Fruit fly (Drosophila melanogaster) whole organism, embryonic: ENCODE data around the gene Prm.
A peak's percentile ranks its signal among the peaks of the same experiment; 100 is the strongest.

Experiments
- Atf6 ChIP-seq: fragments of 200-800 bp; sonication (Bioruptor generic); IDR thresholded peaks from 2 replicates; pipeline ENCODE4 v1.3.6; 2022; ENCODE audit warnings: missing biosample characterization, missing genetic modification characterization
- Bgb ChIP-seq: fragments of 200-800 bp; sonication (Bioruptor generic); IDR thresholded peaks from 2 replicates; pipeline ENCODE4 v1.3.6; 2022; ENCODE audit warnings: missing biosample characterization, missing genetic modification characterization; ENCODE audit not compliant: partially characterized antibody
- CG10366 ChIP-seq: fragments of 200-800 bp; sonication (Bioruptor generic); IDR thresholded peaks from 2 replicates; pipeline ENCODE4 v1.3.6; 2022; ENCODE audit warnings: missing biosample characterization, missing genetic modification characterization
- CG12155 ChIP-seq: fragments of 200-800 bp; sonication (Bioruptor generic); optimal IDR thresholded peaks from 3 replicates; lab custom pipeline; 2016; ENCODE audit warnings: missing biosample characterization, missing genetic modification characterization
- CG12769 ChIP-seq: fragments of 200-800 bp; sonication (Bioruptor generic); optimal IDR thresholded peaks from 2 replicates; lab custom pipeline; 2019; ENCODE audit warnings: missing biosample characterization, mild to moderate bottlenecking, missing genetic modification characterization, moderate library complexity
- CG13123 ChIP-seq: fragments of 200-800 bp; sonication (Bioruptor generic); optimal IDR thresholded peaks from 2 replicates; lab custom pipeline; 2016; ENCODE audit warnings: missing biosample characterization, missing genetic modification characterization
- CG14965 ChIP-seq: fragments of 200-800 bp; sonication (Bioruptor generic); optimal IDR thresholded peaks from 2 replicates; lab custom pipeline; 2016; ENCODE audit warnings: missing biosample characterization, missing genetic modification characterization, borderline replicate concordance
- CG15479 ChIP-seq: fragments of 200-800 bp; sonication (Bioruptor generic); optimal IDR thresholded peaks from 3 replicates; lab custom pipeline; 2019; ENCODE audit warnings: missing biosample characterization, mild to moderate bottlenecking, missing genetic modification characterization, moderate library complexity
- CG1603 ChIP-seq: fragments of 200-800 bp; sonication (Bioruptor generic); optimal IDR thresholded peaks from 2 replicates; lab custom pipeline; 2019; ENCODE audit warnings: missing biosample characterization, mild to moderate bottlenecking, missing genetic modification characterization, moderate library complexity
- CG18599 ChIP-seq: fragments of 200-800 bp; sonication (Bioruptor generic); optimal IDR thresholded peaks from 3 replicates; lab custom pipeline; 2017; ENCODE audit warnings: missing biosample characterization, missing genetic modification characterization, mild to moderate bottlenecking, moderate library complexity, missing genetic modification reagents
- CG2120 ChIP-seq: fragments of 200-800 bp; sonication (Bioruptor generic); optimal IDR thresholded peaks from 3 replicates; lab custom pipeline; 2016; ENCODE audit warnings: missing biosample characterization, missing genetic modification characterization
- CG30020 ChIP-seq: fragments of 200-800 bp; optimal IDR thresholded peaks from 2 replicates; lab custom pipeline; 2019; ENCODE audit warnings: missing biosample characterization, mild to moderate bottlenecking, missing genetic modification characterization, moderate library complexity
- CG3281 ChIP-seq: fragments of 200-800 bp; sonication (Bioruptor generic); optimal IDR thresholded peaks from 3 replicates; lab custom pipeline; 2017; ENCODE audit warnings: missing biosample characterization, mild to moderate bottlenecking, missing genetic modification characterization
- CG4730 ChIP-seq: fragments of 200-800 bp; sonication (Bioruptor generic); IDR thresholded peaks from 2 replicates; pipeline ENCODE4 v1.3.6; 2022; ENCODE audit warnings: missing biosample characterization, missing genetic modification characterization
- CG4854 ChIP-seq: fragments of 200-800 bp; sonication (Bioruptor generic); optimal IDR thresholded peaks from 2 replicates; lab custom pipeline; 2016; ENCODE audit warnings: missing biosample characterization, missing genetic modification characterization, inconsistent platforms
- CG7786 ChIP-seq: fragments of 200-800 bp; sonication (Bioruptor generic); optimal IDR thresholded peaks from 2 replicates; lab custom pipeline; 2016; ENCODE audit warnings: missing biosample characterization, missing genetic modification characterization
- CG7928 ChIP-seq: fragments of 200-800 bp; sonication (Bioruptor generic); optimal IDR thresholded peaks from 2 replicates; lab custom pipeline; 2017; ENCODE audit warnings: missing biosample characterization, mild to moderate bottlenecking, missing genetic modification characterization
- CG9609 ChIP-seq: fragments of 200-800 bp; sonication (Bioruptor generic); optimal IDR thresholded peaks from 3 replicates; lab custom pipeline; 2016; ENCODE audit warnings: missing biosample characterization, missing genetic modification characterization
- D19A ChIP-seq: fragments of 200-800 bp; optimal IDR thresholded peaks from 3 replicates; lab custom pipeline; 2019; ENCODE audit warnings: missing biosample characterization, mild to moderate bottlenecking, missing genetic modification characterization, moderate library complexity
- Dip3 ChIP-seq: fragments of 200-800 bp; sonication (Bioruptor generic); optimal IDR thresholded peaks from 3 replicates; lab custom pipeline; 2016; ENCODE audit warnings: missing biosample characterization, missing genetic modification characterization
- E2f1 ChIP-seq: fragments of 200-800 bp; sonication (Bioruptor generic); IDR thresholded peaks from 2 replicates; pipeline ENCODE4 v1.3.6; 2022; ENCODE audit warnings: missing biosample characterization, missing genetic modification characterization
- GATAe ChIP-seq: fragments of 200-800 bp; sonication (Bioruptor generic); conservative IDR thresholded peaks from 2 replicates; pipeline ENCODE4 v1.3.6; 2022; ENCODE audit warnings: missing biosample characterization, missing genetic modification characterization
- H2.0 ChIP-seq: fragments of 200-800 bp; sonication (Bioruptor generic); IDR thresholded peaks from 2 replicates; pipeline ENCODE4 v1.3.6; 2022; ENCODE audit warnings: missing biosample characterization, missing genetic modification characterization
- HLH54F ChIP-seq: fragments of 200-800 bp; sonication (Bioruptor generic); optimal IDR thresholded peaks from 3 replicates; lab custom pipeline; 2016; ENCODE audit warnings: missing biosample characterization, missing genetic modification characterization
- HmgZ ChIP-seq: fragments of 200-800 bp; sonication (Bioruptor generic); optimal IDR thresholded peaks from 2 replicates; lab custom pipeline; 2018; ENCODE audit warnings: missing biosample characterization, mild to moderate bottlenecking, missing genetic modification characterization
- Hmr ChIP-seq: fragments of 200-800 bp; sonication (Bioruptor generic); optimal IDR thresholded peaks from 3 replicates; lab custom pipeline; 2017; ENCODE audit warnings: mild to moderate bottlenecking, missing biosample characterization, missing genetic modification reagents, missing genetic modification characterization
- Med ChIP-seq: fragments of 200-800 bp; sonication (Bioruptor generic); peaks from one replicate; lab custom pipeline; 2016; ENCODE audit warnings: missing biosample characterization, missing genetic modification characterization, mild to moderate bottlenecking, inconsistent platforms, moderate library complexity
- NC2α ChIP-seq: fragments of 200-800 bp; sonication (Bioruptor generic); optimal IDR thresholded peaks from 2 replicates; lab custom pipeline; 2016; ENCODE audit warnings: missing biosample characterization, missing genetic modification characterization
- Scr ChIP-seq: fragments of 200-800 bp; sonication (Bioruptor generic); IDR thresholded peaks from 2 replicates; pipeline ENCODE4 v1.3.6; 2022; ENCODE audit warnings: missing biosample characterization, missing genetic modification characterization; ENCODE audit not compliant: partially characterized antibody
- Spps ChIP-seq: fragments of 200-800 bp; sonication (Bioruptor generic); optimal IDR thresholded peaks from 2 replicates; lab custom pipeline; 2018; ENCODE audit warnings: missing biosample characterization, mild to moderate bottlenecking, missing genetic modification characterization
- al ChIP-seq: fragments of 200-800 bp; sonication (Bioruptor generic); IDR thresholded peaks from 2 replicates; pipeline ENCODE4 v1.3.6; 2022; ENCODE audit warnings: missing biosample characterization, missing genetic modification characterization
- aop ChIP-seq: fragments of 200-800 bp; sonication (Bioruptor generic); IDR thresholded peaks from 2 replicates; pipeline ENCODE4 v1.3.6; 2022; ENCODE audit warnings: missing biosample characterization, missing genetic modification characterization
- ap ChIP-seq: fragments of 200-800 bp; sonication (Bioruptor generic); IDR thresholded peaks from 2 replicates; pipeline ENCODE4 v1.3.6; 2022; ENCODE audit warnings: missing biosample characterization, missing genetic modification characterization
- btn ChIP-seq: fragments of 200-800 bp; sonication (Bioruptor generic); optimal IDR thresholded peaks from 2 replicates; lab custom pipeline; 2016; ENCODE audit warnings: missing biosample characterization, missing genetic modification characterization
- dpn ChIP-seq, 2 experiments: fragments of 200-800 bp; sonication (Bioruptor generic); optimal IDR thresholded peaks; 3 replicates each; lab custom pipeline; 2016; ENCODE audit warnings: missing biosample characterization in 2 of 2, missing genetic modification characterization in 2 of 2
- dysf ChIP-seq: fragments of 200-800 bp; sonication (Bioruptor generic); IDR thresholded peaks from 3 replicates; pipeline ENCODE4 v1.3.6; 2022; ENCODE audit warnings: missing biosample characterization, missing genetic modification characterization
- en ChIP-seq: fragments of 200-800 bp; sonication (Bioruptor generic); optimal IDR thresholded peaks from 2 replicates; lab custom pipeline; 2016; ENCODE audit warnings: missing biosample characterization, missing genetic modification characterization
- exex ChIP-seq: fragments of 200-800 bp; sonication (Bioruptor generic); optimal IDR thresholded peaks from 4 replicates; lab custom pipeline; 2018; ENCODE audit warnings: missing biosample characterization, mild to moderate bottlenecking, missing genetic modification characterization, moderate library complexity
- fd64A ChIP-seq: fragments of 200-800 bp; sonication (Bioruptor generic); optimal IDR thresholded peaks from 3 replicates; lab custom pipeline; 2018; ENCODE audit warnings: missing biosample characterization, mild to moderate bottlenecking, missing genetic modification characterization
- fru ChIP-seq: fragments of >200 bp; optimal IDR thresholded peaks from 2 replicates; lab custom pipeline; 2017
- gem ChIP-seq: fragments of 200-800 bp; sonication (Bioruptor generic); optimal IDR thresholded peaks from 2 replicates; lab custom pipeline; 2019; ENCODE audit warnings: missing biosample characterization, mild to moderate bottlenecking, missing genetic modification characterization, moderate library complexity
- grau ChIP-seq: fragments of 200-800 bp; optimal IDR thresholded peaks from 3 replicates; lab custom pipeline; 2019; ENCODE audit warnings: missing biosample characterization, mild to moderate bottlenecking, missing genetic modification characterization, moderate library complexity
- kah ChIP-seq: fragments of 200-800 bp; sonication (Bioruptor generic); optimal IDR thresholded peaks from 2 replicates; lab custom pipeline; 2018; ENCODE audit warnings: missing biosample characterization, mild to moderate bottlenecking, missing genetic modification characterization
- pnt ChIP-seq: fragments of 200-800 bp; sonication (Bioruptor generic); optimal IDR thresholded peaks from 3 replicates; lab custom pipeline; 2016; ENCODE audit warnings: missing biosample characterization, missing genetic modification characterization
- sens-2 ChIP-seq: fragments of 200-800 bp; sonication (Bioruptor generic); IDR thresholded peaks from 2 replicates; pipeline ENCODE4 v1.3.6; 2022; ENCODE audit warnings: missing biosample characterization, missing genetic modification characterization
- sim ChIP-seq: fragments of 200-800 bp; sonication (Bioruptor generic); IDR thresholded peaks from 2 replicates; pipeline ENCODE4 v1.3.6; 2022; ENCODE audit warnings: missing biosample characterization, missing genetic modification characterization
- slbo ChIP-seq: fragments of 200-800 bp; sonication (Bioruptor generic); IDR thresholded peaks from 2 replicates; pipeline ENCODE4 v1.3.6; 2022; ENCODE audit warnings: missing biosample characterization, missing genetic modification characterization
- stwl ChIP-seq: fragments of 200-800 bp; sonication (Bioruptor generic); optimal IDR thresholded peaks from 3 replicates; lab custom pipeline; 2018; ENCODE audit warnings: missing biosample characterization, mild to moderate bottlenecking, missing genetic modification characterization, moderate library complexity
- sug ChIP-seq: fragments of 200-800 bp; optimal IDR thresholded peaks from 2 replicates; lab custom pipeline; 2019; ENCODE audit warnings: missing biosample characterization, mild to moderate bottlenecking, missing genetic modification characterization, moderate library complexity
- trem ChIP-seq: fragments of 200-800 bp; optimal IDR thresholded peaks from 3 replicates; lab custom pipeline; 2019; ENCODE audit warnings: missing biosample characterization, mild to moderate bottlenecking, missing genetic modification characterization, moderate library complexity
- ttk ChIP-seq: fragments of 200-800 bp; sonication (Bioruptor generic); IDR thresholded peaks from 2 replicates; pipeline ENCODE4 v2.1.2; 2022; ENCODE audit warnings: missing biosample characterization, missing genetic modification characterization
- yki ChIP-seq: fragments of >200 bp; optimal IDR thresholded peaks from 3 replicates; lab custom pipeline; 2018
- zen ChIP-seq: fragments of 200-800 bp; sonication (Bioruptor generic); optimal IDR thresholded peaks from 3 replicates; lab custom pipeline; 2018; ENCODE audit warnings: missing biosample characterization, mild to moderate bottlenecking, missing genetic modification characterization, moderate library complexity

Gene Prm

DNA sequence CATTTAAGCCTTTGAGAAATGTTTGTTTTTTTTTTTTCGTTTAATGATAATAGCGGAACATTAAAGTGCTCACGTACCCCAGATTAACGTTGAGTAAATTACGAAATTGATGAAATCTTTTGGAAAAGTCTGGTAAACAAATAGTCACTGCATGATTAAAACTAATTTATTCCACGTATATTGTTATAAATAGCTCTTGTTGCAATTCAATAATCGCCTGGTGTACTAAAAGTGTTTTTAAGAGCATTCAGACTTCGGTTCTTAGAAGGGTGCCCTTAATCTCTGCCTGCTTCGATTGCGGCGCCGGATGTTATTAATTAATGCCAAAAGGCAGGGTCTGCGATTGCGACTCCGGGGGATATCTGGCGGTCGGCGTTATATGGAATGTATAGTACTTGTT lies 36.3 kb downstream of the Prm start:
- TF ChIP-seq CG15479 (no peak), Hmr (GFP tag; lab: Kevin White, UChicago) (peak; percentile 22), HmgZ (tag; lab: Kevin White, UChicago) (no peak), sug (peak; percentile 84), al (GFP tag; lab: Robert Waterston, UW) (no peak), btn (GFP tag; lab: Kevin White, UChicago) (no peak), dpn (GFP tag; optimal IDR thresholded peaks at IDR 0.05; lab: Kevin White, UChicago) (no peak), CG3281 (GFP tag; lab: Kevin White, UChicago) (peak; percentile 24), GATAe (GFP tag; lab: Robert Waterston, UW) (peak; percentile 27; the same call in 1 of the 2 replicates), CG30020 (no peak), CG14965 (GFP tag; lab: Kevin White, UChicago) (no peak), CG1603 (tag; lab: Kevin White, UChicago) (no peak), CG12769 (tag; lab: Kevin White, UChicago) (peak; percentile 27), fd64A (no peak), sens-2 (GFP tag; lab: Robert Waterston, UW) (no peak), E2f1 (GFP tag; lab: Robert Waterston, UW) (no peak), Atf6 (peak; percentile 63), NC2α (no peak), zen (tag; lab: Kevin White, UChicago) (no peak), CG10366 (GFP tag; lab: Robert Waterston, UW) (no peak), Spps (no peak), CG9609 (no peak), CG2120 (peak; percentile 61), CG4854 (GFP tag; lab: Kevin White, UChicago) (no peak), en (GFP tag; lab: Kevin White, UChicago) (no peak), kah (GFP tag; lab: Kevin White, UChicago) (no peak), grau (tag; lab: Kevin White, UChicago) (peak; percentile 13), dysf (GFP tag; lab: Robert Waterston, UW) (0 out of 3 replicates have a peak, but pooled peaks have one; percentile 37), ttk (GFP tag; lab: Robert Waterston, UW) (no peak), sim (GFP tag; lab: Robert Waterston, UW) (no peak), Scr (GFP tag; lab: Robert Waterston, UW) (no peak), Dip3 (GFP tag; lab: Kevin White, UChicago) (peak; percentile 25), H2.0 (no peak), aop (GFP tag; lab: Robert Waterston, UW) (no peak), CG12155 (GFP tag; lab: Kevin White, UChicago) (peak; percentile 11), CG7928 (GFP tag; lab: Kevin White, UChicago) (no peak), fru (lab: Kevin White, UChicago) (no peak), Med (GFP tag; lab: Kevin White, UChicago) (peak; percentile 26), gem (peak; percentile 11), CG7786 (GFP tag; lab: Kevin White, UChicago) (peak; percentile 5), trem (tag; lab: Kevin White, UChicago) (no peak), CG13123 (GFP tag; lab: Kevin White, UChicago) (no peak), exex (tag; lab: Kevin White, UChicago) (peak; percentile 13), slbo (peak; percentile 29; the same call in 1 of the 2 replicates), ap (no peak), pnt (GFP tag; lab: Kevin White, UChicago) (no peak), yki (lab: Kevin White, UChicago) (no peak), HLH54F (GFP tag; lab: Kevin White, UChicago) (no peak), Bgb (no peak), stwl (no peak), CG18599 (GFP tag; lab: Kevin White, UChicago) (peak; percentile 29), CG4730 (no peak), D19A (tag; lab: Kevin White, UChicago) (peak; percentile 25)
